Fruit fly (Drosophila melanogaster): Measurements from ENCODE around the gene Sema5c.

The Sema5c gene

DNA sequence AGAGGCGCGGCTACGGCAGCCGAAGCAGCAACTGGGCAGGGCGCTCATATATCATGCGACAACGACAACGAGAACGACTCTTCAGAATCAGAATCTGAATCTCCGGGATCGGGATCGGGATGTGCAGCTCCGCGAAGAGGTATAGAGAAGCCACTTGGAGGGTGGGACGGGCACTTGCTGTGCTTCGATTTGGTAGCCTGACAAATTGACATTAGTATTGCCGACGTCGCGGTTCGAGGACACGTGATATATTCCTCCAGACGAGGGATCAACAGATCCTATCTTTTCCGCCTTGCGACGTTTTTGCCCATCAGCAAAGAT is 851 bp upstream of the Sema5c start:
- TF ChIP-seq GATAd (GFP tag; optimal IDR thresholded peaks at IDR 0.05), result no peak
- TF ChIP-seq Hr83 (GFP tag; optimal IDR thresholded peaks at IDR 0.05; ENCODE audit: poor library complexity, severe bottlenecking), result no peak
- TF ChIP-seq h (GFP tag; optimal IDR thresholded peaks at IDR 0.05), result no peak
- no peak for TF ChIP-seq rgr (GFP tag; optimal IDR thresholded peaks at IDR 0.05)
- no peak for TF ChIP-seq lola (GFP tag; optimal IDR thresholded peaks at IDR 0.05)
- no peak for TF ChIP-seq sv (GFP tag; optimal IDR thresholded peaks at IDR 0.05)
- no peak for TF ChIP-seq dsf (GFP tag; optimal IDR thresholded peaks at IDR 0.05; ENCODE audit: borderline replicate concordance)
- no peak for TF ChIP-seq OdsH (GFP tag; optimal IDR thresholded peaks at IDR 0.05)
- no peak for TF ChIP-seq N (GFP tag; optimal IDR thresholded peaks at IDR 0.05)
- TF ChIP-seq jim (GFP tag; optimal IDR thresholded peaks at IDR 0.05), result no peak
- TF ChIP-seq Dfd (GFP tag; optimal IDR thresholded peaks at IDR 0.05), result no peak
- TF ChIP-seq HLH106 (tag; optimal IDR thresholded peaks at IDR 0.05), result no peak
- TF ChIP-seq Rel (GFP tag; optimal IDR thresholded peaks at IDR 0.05), result no peak
- TF ChIP-seq Rel (tag; optimal IDR thresholded peaks at IDR 0.05), result no peak
- no peak for TF ChIP-seq Abd-B (GFP tag; optimal IDR thresholded peaks at IDR 0.05)
- no peak for TF ChIP-seq CrebA (GFP tag; optimal IDR thresholded peaks at IDR 0.05; ENCODE audit: borderline replicate concordance)
- TF ChIP-seq Dif (GFP tag; optimal IDR thresholded peaks at IDR 0.05; ENCODE audit: partially characterized antibody), result no peak
- TF ChIP-seq usp (GFP tag; optimal IDR thresholded peaks at IDR 0.05), result no peak

DNA sequence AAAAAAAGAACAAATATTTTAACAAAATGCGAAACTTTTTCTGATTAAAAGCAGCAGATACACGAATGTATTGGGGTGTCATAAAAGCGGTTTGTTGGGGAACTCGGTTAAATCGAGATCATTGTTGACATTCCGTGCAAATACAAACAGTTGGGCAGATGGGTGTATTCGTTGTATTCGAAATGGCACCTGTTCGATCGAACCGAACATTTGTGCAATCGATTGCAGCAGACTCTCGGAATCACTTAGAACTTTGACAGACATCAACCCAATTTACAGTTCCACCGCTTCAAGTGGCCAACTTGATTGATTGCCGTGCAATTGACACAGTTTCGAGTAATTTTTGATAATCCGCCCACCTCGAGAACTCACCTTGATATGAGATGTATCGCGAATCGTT is 1.2 kb downstream of the Sema5c start:
- peak; percentile 5 for TF ChIP-seq h (GFP tag; optimal IDR thresholded peaks at IDR 0.05)
- no peak for TF ChIP-seq HLH106 (tag; optimal IDR thresholded peaks at IDR 0.05)
- TF ChIP-seq foxo (GFP tag; optimal IDR thresholded peaks at IDR 0.05), result peak in 1 of 2 experiments; percentile 18
- TF ChIP-seq Hnf4 (GFP tag; optimal IDR thresholded peaks at IDR 0.05), result peak; percentile 12
- no peak for TF ChIP-seq CrebA (GFP tag; optimal IDR thresholded peaks at IDR 0.05; ENCODE audit: borderline replicate concordance)
- TF ChIP-seq fru (GFP tag; optimal IDR thresholded peaks at IDR 0.05), result peak; percentile 10
- TF ChIP-seq ey (GFP tag; optimal IDR thresholded peaks at IDR 0.05), result no peak
- no peak for TF ChIP-seq dl (GFP tag; optimal IDR thresholded peaks at IDR 0.05; ENCODE audit: insufficient read depth in 1 of 2, partially characterized antibody in 2 of 2)
- TF ChIP-seq pan (optimal IDR thresholded peaks at IDR 0.05), result no peak
- TF ChIP-seq Mio (GFP tag; optimal IDR thresholded peaks at IDR 0.05), result no peak
- TF ChIP-seq tai (GFP tag; optimal IDR thresholded peaks at IDR 0.05), result peak; percentile 15
- TF ChIP-seq Hr83 (GFP tag; optimal IDR thresholded peaks at IDR 0.05; ENCODE audit: poor library complexity, severe bottlenecking), result peak; percentile 64
- peak; percentile 63 for TF ChIP-seq rgr (GFP tag; optimal IDR thresholded peaks at IDR 0.05)
- no peak for TF ChIP-seq psq (GFP tag; optimal IDR thresholded peaks at IDR 0.05)
- no peak for TF ChIP-seq br (GFP tag; optimal IDR thresholded peaks at IDR 0.05)
- peak; percentile 7 for TF ChIP-seq OdsH (GFP tag; optimal IDR thresholded peaks at IDR 0.05)

DNA sequence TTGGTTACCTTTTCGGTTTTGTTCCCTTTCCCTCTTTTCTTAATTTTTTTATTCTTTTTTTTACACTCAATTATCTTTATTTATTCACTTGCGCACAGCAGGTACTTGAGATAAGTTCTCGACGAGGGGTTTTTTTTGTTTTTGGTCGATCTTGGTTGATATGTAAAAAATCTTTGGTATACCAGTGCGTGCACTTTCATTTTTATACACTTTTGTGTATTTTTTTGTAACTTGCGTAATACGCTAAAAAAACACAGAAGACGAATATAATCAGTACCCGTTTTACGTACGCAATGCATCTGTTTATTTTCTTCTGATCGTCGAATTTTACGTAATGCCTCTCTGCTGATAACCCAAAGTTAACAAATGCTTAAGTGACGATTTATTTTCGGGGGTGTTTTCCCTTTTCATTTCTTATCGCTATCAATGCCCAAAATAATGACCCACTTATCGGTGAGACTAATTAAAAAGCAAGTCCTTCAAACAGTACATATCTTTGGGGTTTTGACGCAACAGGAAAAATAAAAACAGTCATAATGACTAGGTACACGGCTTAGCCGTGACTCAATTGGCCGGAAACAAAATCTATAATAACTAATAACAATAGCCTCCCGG is 2.2 kb downstream of the Sema5c start:
- TF ChIP-seq Rel (GFP tag; optimal IDR thresholded peaks at IDR 0.05), result no peak
- peak; percentile 80 for TF ChIP-seq Rel (tag; optimal IDR thresholded peaks at IDR 0.05)
- peak; percentile 25 for TF ChIP-seq CG9705 (GFP tag; optimal IDR thresholded peaks at IDR 0.05)
- no peak for TF ChIP-seq Hr83 (GFP tag; optimal IDR thresholded peaks at IDR 0.05; ENCODE audit: poor library complexity, severe bottlenecking)
- no peak for TF ChIP-seq br (GFP tag; optimal IDR thresholded peaks at IDR 0.05)
- peak; percentile 47 for TF ChIP-seq psq (GFP tag; optimal IDR thresholded peaks at IDR 0.05)
- TF ChIP-seq fru (GFP tag; optimal IDR thresholded peaks at IDR 0.05), result peak; percentile 18
- TF ChIP-seq Myc (optimal IDR thresholded peaks at IDR 0.05), result no peak
- peak; percentile 9 for TF ChIP-seq Sp1 (GFP tag; optimal IDR thresholded peaks at IDR 0.05)
- peak; percentile 10 for TF ChIP-seq h (GFP tag; optimal IDR thresholded peaks at IDR 0.05)
- TF ChIP-seq Dfd (GFP tag; optimal IDR thresholded peaks at IDR 0.05), result no peak
- TF ChIP-seq rgr (GFP tag; optimal IDR thresholded peaks at IDR 0.05), result no peak
- TF ChIP-seq Dif (GFP tag; optimal IDR thresholded peaks at IDR 0.05; ENCODE audit: partially characterized antibody), result no peak
- peak; percentile 8 for TF ChIP-seq CrebA (GFP tag; optimal IDR thresholded peaks at IDR 0.05; ENCODE audit: borderline replicate concordance)
- TF ChIP-seq HLH106 (tag; optimal IDR thresholded peaks at IDR 0.05), result no peak

dm6 chr3L:12078551-12079318 is 2.9 kb downstream of the Sema5c start:
- TF ChIP-seq Abd-B (GFP tag; optimal IDR thresholded peaks at IDR 0.05) (no peak), psq (GFP tag; optimal IDR thresholded peaks at IDR 0.05) (no peak), Myc (optimal IDR thresholded peaks at IDR 0.05) (no peak), Hnf4 (GFP tag; optimal IDR thresholded peaks at IDR 0.05) (no peak), N (GFP tag; optimal IDR thresholded peaks at IDR 0.05) (no peak), Rel (GFP tag; optimal IDR thresholded peaks at IDR 0.05) (no peak), Rel (tag; optimal IDR thresholded peaks at IDR 0.05) (no peak), dl (GFP tag; optimal IDR thresholded peaks at IDR 0.05; ENCODE audit: insufficient read depth in 1 of 2, partially characterized antibody in 2 of 2) (no peak), Hr83 (GFP tag; optimal IDR thresholded peaks at IDR 0.05; ENCODE audit: poor library complexity, severe bottlenecking) (no peak), jim (GFP tag; optimal IDR thresholded peaks at IDR 0.05) (no peak), lola (GFP tag; optimal IDR thresholded peaks at IDR 0.05) (no peak)
